Worm (Caenorhabditis elegans) whole organism, L1 larva: ENCODE measurements around the gene znf-622.

Experiments
- C04F5.9 ChIP-seq: sonication (generic microtip); optimal IDR thresholded peaks from 2 replicates; lab custom pipeline; 2016; ENCODE audit warnings: missing genetic modification characterization, missing compliant biosample characterization
- C34B4.2 ChIP-seq: sonication (generic microtip); optimal IDR thresholded peaks from 2 replicates; lab custom pipeline; 2017; ENCODE audit warnings: mild to moderate bottlenecking, missing genetic modification characterization, missing compliant biosample characterization
- F16B12.6 ChIP-seq: fragments of 150-350 bp; optimal IDR thresholded peaks from 2 replicates; lab custom pipeline; 2014; ENCODE audit warnings: missing biosample characterization, missing genetic modification characterization
- Y116A8C.19 ChIP-seq: sonication (generic microtip); optimal IDR thresholded peaks from 2 replicates; lab custom pipeline; 2016; ENCODE audit warnings: missing compliant biosample characterization, missing genetic modification characterization, borderline replicate concordance
- alr-1 ChIP-seq: fragments of 200-800 bp; sonication (Bioruptor generic); optimal IDR thresholded peaks from 2 replicates; lab custom pipeline; 2018; ENCODE audit warnings: borderline replicate concordance, mild to moderate bottlenecking, missing genetic modification characterization, missing compliant biosample characterization
- aly-2 ChIP-seq: fragments of 150-350 bp; optimal IDR thresholded peaks from 2 replicates; lab custom pipeline; 2014; ENCODE audit warnings: missing biosample characterization, missing genetic modification characterization
- ceh-82 ChIP-seq, 3 experiments: fragments of 150-350 bp in 1 of 3; sonication (generic microtip) in 2 of 3; optimal IDR thresholded peaks; 2 replicates each; lab custom pipeline; 2014 to 2017; ENCODE audit warnings: missing biosample characterization in 3 of 3, missing genetic modification characterization in 3 of 3
- ceh-88 ChIP-seq: fragments of 200-800 bp; sonication (Bioruptor generic); IDR thresholded peaks from 2 replicates; pipeline ENCODE4 v1.3.6; 2022; ENCODE audit warnings: missing genetic modification characterization, missing compliant biosample characterization
- ceh-90 ChIP-seq: sonication (generic microtip); optimal IDR thresholded peaks from 2 replicates; lab custom pipeline; 2016; ENCODE audit warnings: missing genetic modification characterization, missing compliant biosample characterization
- dpl-1 ChIP-seq, 3 experiments: fragments of 150-350 bp in 2 of 3; sonication (generic microtip) in 1 of 3; optimal IDR thresholded peaks; 2 replicates each; lab custom pipeline; 2014 to 2017; ENCODE audit warnings: missing biosample characterization in 3 of 3, missing genetic modification characterization in 3 of 3, missing genetic modification reagents in 3 of 3
- efl-1 ChIP-seq, 4 experiments: fragments of 150-350 bp; optimal IDR thresholded peaks in 3 of 4; peaks in 1 of 4; 1 replicate in 1 of 4; 2 replicates in 3 of 4; lab custom pipeline; 2014; ENCODE audit warnings: missing biosample characterization in 2 of 4, missing genetic modification characterization in 2 of 4, missing genetic modification reagents in 2 of 4
- egl-13 ChIP-seq: sonication (generic microtip); optimal IDR thresholded peaks from 2 replicates; lab custom pipeline; 2016; ENCODE audit warnings: missing genotype, missing genetic modification reagents, missing genetic modification characterization, missing compliant biosample characterization
- elt-3 ChIP-seq, 6 experiments: fragments of 150-350 bp in 1 of 6; sonication (generic microtip); optimal IDR thresholded peaks; 2 replicates each; lab custom pipeline; 2017 to 2018; ENCODE audit warnings: missing biosample characterization in 6 of 6, missing genetic modification characterization in 6 of 6, inconsistent platforms in 1 of 6
- ets-5 ChIP-seq: fragments of 200-800 bp; sonication (Bioruptor generic); IDR thresholded peaks from 2 replicates; pipeline ENCODE4 v1.3.6; 2022; ENCODE audit warnings: missing genetic modification characterization, missing compliant biosample characterization
- grh-1 ChIP-seq: fragments of 200-800 bp; sonication (Bioruptor generic); IDR thresholded peaks from 2 replicates; pipeline ENCODE4 v1.3.6; 2022; ENCODE audit warnings: missing genetic modification reagents, missing genetic modification characterization, missing compliant biosample characterization
- hlh-4 ChIP-seq: sonication (generic microtip); optimal IDR thresholded peaks from 2 replicates; lab custom pipeline; 2016; ENCODE audit warnings: mild to moderate bottlenecking, missing genetic modification characterization, missing compliant biosample characterization
- hpl-2 ChIP-seq: fragments of 150-350 bp; optimal IDR thresholded peaks from 2 replicates; lab custom pipeline; 2014; ENCODE audit warnings: missing biosample characterization, missing genetic modification reagents, missing genetic modification characterization
- jun-1 ChIP-seq: fragments of 150-350 bp; optimal IDR thresholded peaks from 2 replicates; lab custom pipeline; 2014; ENCODE audit warnings: missing biosample characterization, missing genetic modification reagents, missing genetic modification characterization
- lin-13 ChIP-seq: fragments of 150-350 bp; optimal IDR thresholded peaks from 2 replicates; lab custom pipeline; 2014; ENCODE audit warnings: missing biosample characterization, missing genetic modification reagents, missing genetic modification characterization
- lin-14 ChIP-seq: fragments of 200-800 bp; sonication (Bioruptor generic); optimal IDR thresholded peaks from 2 replicates; lab custom pipeline; 2018; ENCODE audit warnings: mild to moderate bottlenecking, missing genetic modification characterization, moderate library complexity, missing compliant biosample characterization
- lin-15B ChIP-seq: fragments of 150-350 bp; sonication (generic microtip); optimal IDR thresholded peaks from 3 replicates; lab custom pipeline; 2014; ENCODE audit warnings: missing biosample characterization, missing genetic modification characterization
- lin-35 ChIP-seq, 2 experiments: fragments of 150-350 bp; optimal IDR thresholded peaks; 2 replicates each; lab custom pipeline; 2014; ENCODE audit warnings: missing biosample characterization in 2 of 2, missing genetic modification characterization in 2 of 2, missing genetic modification reagents in 2 of 2
- lir-3 ChIP-seq: sonication (generic microtip); optimal IDR thresholded peaks from 2 replicates; lab custom pipeline; 2016; ENCODE audit warnings: mild to moderate bottlenecking, missing genetic modification characterization, moderate library complexity, missing compliant biosample characterization; ENCODE audit not compliant: poor library complexity
- lsy-2 ChIP-seq, 2 experiments: fragments of 150-350 bp; optimal IDR thresholded peaks; 2 replicates each; lab custom pipeline; 2014; ENCODE audit warnings: missing biosample characterization in 2 of 2, missing genetic modification characterization in 2 of 2
- mab-9 ChIP-seq: fragments of 200-800 bp; sonication (Bioruptor generic); IDR thresholded peaks from 2 replicates; pipeline ENCODE4 v1.3.6; 2022; ENCODE audit warnings: missing genetic modification reagents, missing genetic modification characterization, missing compliant biosample characterization
- mef-2 ChIP-seq: fragments of 150-350 bp; optimal IDR thresholded peaks from 2 replicates; lab custom pipeline; 2014; ENCODE audit warnings: missing biosample characterization, missing genetic modification characterization
- mep-1 ChIP-seq: fragments of 150-350 bp; optimal IDR thresholded peaks from 2 replicates; lab custom pipeline; 2014; ENCODE audit warnings: missing biosample characterization, missing genetic modification characterization
- nhr-11 ChIP-seq: fragments of 150-350 bp; optimal IDR thresholded peaks from 2 replicates; lab custom pipeline; 2014; ENCODE audit warnings: missing biosample characterization, missing genetic modification characterization
- nhr-20 ChIP-seq: sonication (generic microtip); optimal IDR thresholded peaks from 2 replicates; lab custom pipeline; 2016; ENCODE audit warnings: mild to moderate bottlenecking, missing genetic modification characterization, missing compliant biosample characterization
- nhr-237 ChIP-seq: fragments of 150-350 bp; optimal IDR thresholded peaks from 2 replicates; lab custom pipeline; 2014; ENCODE audit warnings: missing biosample characterization, missing genetic modification characterization
- nhr-47 ChIP-seq: sonication (generic microtip); optimal IDR thresholded peaks from 2 replicates; lab custom pipeline; 2016; ENCODE audit warnings: mild to moderate bottlenecking, missing genetic modification characterization, moderate library complexity, missing compliant biosample characterization
- nhr-71 ChIP-seq: sonication (generic microtip); optimal IDR thresholded peaks from 2 replicates; lab custom pipeline; 2016; ENCODE audit warnings: mild to moderate bottlenecking, missing genetic modification characterization, moderate library complexity, missing compliant biosample characterization
- nhr-84 ChIP-seq: sonication (generic microtip); optimal IDR thresholded peaks from 2 replicates; lab custom pipeline; 2017; ENCODE audit warnings: missing biosample characterization, missing genetic modification characterization
- pqm-1 ChIP-seq: sonication (generic microtip); optimal IDR thresholded peaks from 3 replicates; lab custom pipeline; 2017; ENCODE audit warnings: missing biosample characterization, missing genetic modification characterization
- rnt-1 ChIP-seq: sonication (generic microtip); optimal IDR thresholded peaks from 2 replicates; lab custom pipeline; 2016; ENCODE audit warnings: mild to moderate bottlenecking, missing genetic modification characterization, moderate library complexity, missing compliant biosample characterization
- snu-23 ChIP-seq: sonication (generic microtip); optimal IDR thresholded peaks from 2 replicates; lab custom pipeline; 2016; ENCODE audit warnings: missing genetic modification characterization, missing compliant biosample characterization
- sox-4 ChIP-seq: sonication (generic microtip); optimal IDR thresholded peaks from 2 replicates; lab custom pipeline; 2016; ENCODE audit warnings: missing genetic modification characterization, missing compliant biosample characterization
- swsn-7 ChIP-seq: sonication (generic microtip); optimal IDR thresholded peaks from 2 replicates; lab custom pipeline; 2016; ENCODE audit warnings: missing genetic modification characterization, missing compliant biosample characterization
- unc-30 ChIP-seq: sonication (generic microtip); optimal IDR thresholded peaks from 2 replicates; lab custom pipeline; 2017; ENCODE audit warnings: missing biosample characterization, missing genetic modification characterization
- vab-15 ChIP-seq: sonication (generic microtip); optimal IDR thresholded peaks from 2 replicates; lab custom pipeline; 2017; ENCODE audit warnings: missing genotype, mild to moderate bottlenecking, missing genetic modification characterization, missing compliant biosample characterization
- ztf-4 ChIP-seq: fragments of 150-350 bp; optimal IDR thresholded peaks from 2 replicates; lab custom pipeline; 2014; ENCODE audit warnings: missing biosample characterization, missing genetic modification characterization

The znf-622 gene

DNA sequence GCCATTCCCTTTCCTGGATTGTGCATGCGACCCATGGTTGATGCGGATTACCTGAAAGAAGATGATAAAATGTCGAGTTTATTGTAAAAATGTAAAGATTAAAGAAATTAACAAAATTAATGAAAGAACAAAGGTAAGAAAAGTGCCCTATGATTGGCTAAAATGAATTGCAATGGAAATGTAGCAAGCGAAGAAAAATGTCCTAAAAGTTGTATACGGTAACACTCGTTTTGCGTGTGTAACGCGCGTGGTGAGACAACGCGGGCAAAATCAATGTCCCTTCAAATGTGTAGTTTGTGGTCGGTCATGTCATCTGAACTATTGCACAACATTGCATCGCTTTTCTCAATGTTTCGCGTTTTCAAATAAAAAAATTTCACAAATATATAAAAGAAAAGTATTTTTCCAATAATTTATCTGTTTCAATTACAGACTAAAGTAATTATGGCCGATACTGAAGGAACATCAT, 6.5 kb upstream of the znf-622 start, which contains the start of the genes rps-13 and nfx-1 (continued):
- TF ChIP-seq pqm-1 (peak; percentile 6), nhr-84 (tag; lab: Kevin White, UChicago) (no peak), mab-9 (GFP tag; lab: Robert Waterston, UW) (no peak)
- TF ChIP-seq, all 84 proteins: peak for 46

DNA sequence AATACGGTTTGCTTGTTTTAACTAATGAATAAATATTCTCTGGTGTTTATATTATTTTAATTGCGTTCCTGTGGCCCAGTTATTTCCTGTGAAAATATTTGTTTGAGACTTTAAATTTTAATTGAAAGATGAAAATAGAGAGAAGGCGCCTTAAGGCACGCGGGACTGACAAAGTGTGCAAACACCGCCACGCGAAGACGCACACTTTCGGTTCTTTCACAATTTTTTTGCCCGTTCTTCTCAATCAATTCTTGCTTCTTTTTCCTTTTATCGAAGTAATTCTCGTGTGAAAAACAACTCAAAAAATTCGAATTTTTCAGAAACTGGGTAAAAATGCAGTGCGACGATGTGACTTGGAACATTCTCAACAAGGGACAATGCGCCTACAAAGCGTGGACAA, 2.3 kb upstream of the znf-622 start, which contains the start of gene C16A3.6:
TSS of gene C16A3.6 (plus strand) at position 84 of the 400 bp plus-strand sequence.
- TF ChIP-seq C34B4.2 (tag; lab: Kevin White, UChicago) (no peak), mep-1 (tag; lab: Kevin White, UChicago) (peak; percentile 51), aly-2 (tag; lab: Kevin White, UChicago) (peak; percentile 33), ztf-4 (no peak), C04F5.9 (tag; lab: Kevin White, UChicago) (no peak), nhr-237 (tag; lab: Kevin White, UChicago) (no peak), nhr-47 (tag; lab: Kevin White, UChicago) (peak; percentile 37), elt-3 (tag; optimal IDR thresholded peaks at IDR 0.05; lab: Kevin White, UChicago) (peak in 1 of 6 experiments; percentile 32), hlh-4 (tag; lab: Kevin White, UChicago) (no peak), dpl-1 (GFP tag; optimal IDR thresholded peaks at IDR 0.05; lab: Kevin White, UChicago) (peak in 2 of 3 experiments; percentile 24 to 47), F16B12.6 (peak; percentile 86), nhr-20 (peak; percentile 24), lsy-2 (tag; optimal IDR thresholded peaks at IDR 0.05; lab: Kevin White, UChicago) (peak; percentile 49 to 73), grh-1 (GFP tag; lab: Robert Waterston, UW) (no peak), ceh-82 (tag; optimal IDR thresholded peaks at IDR 0.05; lab: Kevin White, UChicago) (peak in 1 of 3 experiments; percentile 38), snu-23 (GFP tag; lab: Kevin White, UChicago) (peak; percentile 17), efl-1 (optimal IDR thresholded peaks at IDR 0.05; lab: Kevin White, UChicago) (peak in 1 of 2 experiments; percentile 44), efl-1 (GFP tag; optimal IDR thresholded peaks at IDR 0.05 in 1 of 2; lab: Kevin White, UChicago) (peak; percentile 37 to 71), mab-9 (GFP tag; lab: Robert Waterston, UW) (peak; percentile 43; the same call in 1 of the 2 replicates), lin-35 (GFP tag; optimal IDR thresholded peaks at IDR 0.05; lab: Kevin White, UChicago) (peak in 1 of 2 experiments; percentile 53), nhr-71 (tag; lab: Kevin White, UChicago) (peak; percentile 30)

DNA sequence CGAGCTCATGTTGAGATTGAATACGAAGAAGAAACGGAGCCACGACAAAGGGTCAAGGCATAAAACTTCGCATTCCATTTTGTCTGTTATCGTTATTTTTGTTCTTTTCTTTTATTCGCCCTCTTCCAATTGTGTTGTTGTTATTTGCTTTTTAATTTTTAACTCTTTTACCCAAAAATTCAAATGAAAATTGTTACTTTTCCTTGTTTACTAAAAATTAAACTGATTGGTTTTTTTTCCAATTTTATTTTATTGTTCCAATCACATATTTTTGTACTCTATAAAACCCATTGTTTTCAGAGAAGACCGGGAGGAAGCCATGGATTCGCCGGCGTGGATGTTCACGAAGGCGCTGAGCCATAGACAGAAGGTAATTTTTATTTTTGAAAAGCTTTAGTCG, 962 bp upstream of the znf-622 start, which contains the start of gene C16A3.5:
TSS of gene C16A3.5 (plus strand) at position 301 of the 400 bp plus-strand sequence.
- no peak for TF ChIP-seq F16B12.6
- TF ChIP-seq swsn-7, result no peak
- TF ChIP-seq alr-1 (tag; lab: Kevin White, UChicago), result no peak
- TF ChIP-seq dpl-1 (GFP tag; optimal IDR thresholded peaks at IDR 0.05; lab: Kevin White, UChicago), result no peak
- TF ChIP-seq aly-2 (tag; lab: Kevin White, UChicago), result no peak

DNA sequence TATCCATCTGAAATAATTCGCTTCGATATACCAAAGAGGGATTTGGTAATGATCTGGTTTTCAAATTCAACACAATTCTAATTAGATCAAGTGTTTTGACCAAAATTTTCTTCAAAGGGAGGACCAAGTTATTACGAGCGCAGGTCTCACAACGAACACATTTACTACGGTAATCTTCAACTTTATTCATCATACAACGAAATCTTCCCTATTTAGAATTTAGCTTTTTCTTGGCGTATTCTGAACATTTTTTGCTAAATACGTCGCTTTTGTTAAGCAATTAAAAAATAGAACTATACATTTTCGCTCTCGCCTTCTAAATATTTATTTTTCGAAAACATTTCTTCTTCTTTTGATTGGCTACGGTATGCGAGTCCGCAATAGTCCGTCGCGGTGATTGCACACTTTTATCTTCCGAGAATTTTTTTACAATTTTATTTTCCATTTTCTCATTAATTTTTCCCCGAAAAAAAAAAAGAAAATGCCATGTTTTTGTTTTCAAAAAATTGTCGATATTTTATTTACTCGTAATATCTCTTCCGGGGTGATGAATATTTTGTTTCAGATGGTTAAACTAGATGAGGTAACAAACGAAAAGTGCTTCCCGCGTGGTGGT, 1.7 kb downstream of the znf-622 start, which contains the start of gene let-716:
TSS of gene let-716 (plus strand) at position 566 of the 616 bp plus-strand sequence.
- TF ChIP-seq lin-35 (GFP tag; optimal IDR thresholded peaks at IDR 0.05; lab: Kevin White, UChicago), result peak; percentile 45 to 54
- peak; percentile 39 for TF ChIP-seq swsn-7
- TF ChIP-seq aly-2 (tag; lab: Kevin White, UChicago), result no peak
- TF ChIP-seq ceh-82 (tag; optimal IDR thresholded peaks at IDR 0.05; lab: Kevin White, UChicago), result peak in 1 of 3 experiments; percentile 18
- TF ChIP-seq rnt-1, result peak; percentile 21
- TF ChIP-seq nhr-71 (tag; lab: Kevin White, UChicago), result peak; percentile 57
- no peak for TF ChIP-seq Y116A8C.19
- TF ChIP-seq elt-3 (tag; optimal IDR thresholded peaks at IDR 0.05; lab: Kevin White, UChicago), result no peak
- TF ChIP-seq snu-23 (GFP tag; lab: Kevin White, UChicago), result peak; percentile 59
- TF ChIP-seq C04F5.9 (tag; lab: Kevin White, UChicago), result no peak
- TF ChIP-seq lin-15B (tag; lab: Kevin White, UChicago), result peak; percentile 13
- peak; percentile 33 for TF ChIP-seq nhr-47 (tag; lab: Kevin White, UChicago)
- TF ChIP-seq sox-4 (tag; lab: Kevin White, UChicago), result no peak
- no peak for TF ChIP-seq lir-3
- no peak for TF ChIP-seq lin-14 (GFP tag; lab: Kevin White, UChicago)
- no peak for TF ChIP-seq ceh-88 (GFP tag; lab: Robert Waterston, UW)
- TF ChIP-seq hpl-2 (GFP tag; lab: Kevin White, UChicago), result no peak
- TF ChIP-seq dpl-1 (GFP tag; optimal IDR thresholded peaks at IDR 0.05; lab: Kevin White, UChicago), result peak; percentile 17 to 61 (median 44)
- TF ChIP-seq nhr-11 (tag; lab: Kevin White, UChicago), result no peak
- no peak for TF ChIP-seq ztf-4
- no peak for TF ChIP-seq jun-1 (tag; lab: Kevin White, UChicago)
- TF ChIP-seq efl-1 (optimal IDR thresholded peaks at IDR 0.05; lab: Kevin White, UChicago), result peak; percentile 37 to 39
- peak; percentile 48 to 95 for TF ChIP-seq efl-1 (GFP tag; optimal IDR thresholded peaks at IDR 0.05 in 1 of 2; lab: Kevin White, UChicago)
- TF ChIP-seq vab-15 (tag; lab: Kevin White, UChicago), result no peak
- TF ChIP-seq grh-1 (GFP tag; lab: Robert Waterston, UW), result no peak
- TF ChIP-seq unc-30 (tag; lab: Kevin White, UChicago), result no peak
- no peak for TF ChIP-seq mef-2 (tag; lab: Kevin White, UChicago)
- no peak for TF ChIP-seq ets-5
- no peak for TF ChIP-seq lin-13 (GFP tag; lab: Kevin White, UChicago)
- TF ChIP-seq egl-13 (tag; lab: Kevin White, UChicago), result no peak
- no peak for TF ChIP-seq ceh-90 (tag; lab: Kevin White, UChicago)
